Worm (Caenorhabditis elegans) whole organism, young adult: ENCODE results near the gene ndx-6.

Experiments used
- B0019.2 ChIP-seq: fragments of 200-800 bp; sonication (Bioruptor generic); conservative IDR thresholded peaks from 2 replicates; pipeline ENCODE4 v1.3.6; 2022; ENCODE audit warnings: missing genetic modification reagents, missing genetic modification characterization, missing compliant biosample characterization
- C06A6.2 ChIP-seq: fragments of 200-800 bp; sonication (Bioruptor generic); conservative IDR thresholded peaks from 2 replicates; pipeline ENCODE4 v1.3.6; 2022; ENCODE audit warnings: missing genetic modification characterization, missing compliant biosample characterization
- C17E4.6 ChIP-seq: fragments of 200-800 bp; sonication (Bioruptor generic); IDR thresholded peaks from 2 replicates; pipeline ENCODE4 v1.3.6; 2022; ENCODE audit warnings: missing genetic modification reagents, missing genetic modification characterization, missing compliant biosample characterization
- D2030.7 ChIP-seq: fragments of 200-800 bp; sonication (Bioruptor generic); IDR thresholded peaks from 2 replicates; pipeline ENCODE4 v1.3.6; 2022; ENCODE audit warnings: missing genetic modification reagents, missing genetic modification characterization, missing compliant biosample characterization
- F33H1.4 ChIP-seq: fragments of 200-800 bp; sonication (Bioruptor generic); IDR thresholded peaks from 2 replicates; pipeline ENCODE4 v1.3.6; 2022; ENCODE audit warnings: missing genetic modification reagents, missing genetic modification characterization, missing compliant biosample characterization
- K11D2.4 ChIP-seq: fragments of 200-800 bp; sonication (Bioruptor generic); IDR thresholded peaks from 2 replicates; pipeline ENCODE4 v1.3.6; 2022; ENCODE audit warnings: missing genetic modification reagents, missing genetic modification characterization, missing compliant biosample characterization
- Y53G8AR.9 ChIP-seq: fragments of 200-800 bp; sonication (Bioruptor generic); conservative IDR thresholded peaks from 2 replicates; pipeline ENCODE4 v1.3.6; 2022; ENCODE audit warnings: missing genetic modification reagents, missing genetic modification characterization, missing compliant biosample characterization
- Y56A3A.18 ChIP-seq: fragments of 200-800 bp; sonication (Bioruptor generic); IDR thresholded peaks from 2 replicates; pipeline ENCODE4 v1.3.6; 2022; ENCODE audit warnings: missing genetic modification reagents, missing genetic modification characterization, missing compliant biosample characterization
- Y67H2A.10 ChIP-seq: fragments of 200-800 bp; sonication (Bioruptor generic); conservative IDR thresholded peaks from 2 replicates; pipeline ENCODE4 v1.3.6; 2022; ENCODE audit warnings: missing genetic modification reagents, missing genetic modification characterization, missing compliant biosample characterization
- Y79H2A.3 ChIP-seq: fragments of 200-800 bp; sonication (Bioruptor generic); conservative IDR thresholded peaks from 2 replicates; pipeline ENCODE4 v1.3.6; 2022; ENCODE audit warnings: missing genetic modification reagents, missing genetic modification characterization, missing compliant biosample characterization
- Y95B8A.8 ChIP-seq: fragments of 200-800 bp; sonication (Bioruptor generic); IDR thresholded peaks from 2 replicates; pipeline ENCODE4 v1.3.6; 2022; ENCODE audit warnings: missing genetic modification reagents, missing genetic modification characterization, missing compliant biosample characterization
- aptf-2 ChIP-seq: fragments of 200-800 bp; sonication (Bioruptor generic); conservative IDR thresholded peaks from 2 replicates; pipeline ENCODE4 v1.3.6; 2022; ENCODE audit warnings: missing genetic modification reagents, missing genetic modification characterization, missing compliant biosample characterization
- aptf-3 ChIP-seq: fragments of 200-800 bp; sonication (Bioruptor generic); IDR thresholded peaks from 2 replicates; pipeline ENCODE4 v1.3.6; 2022; ENCODE audit warnings: missing genetic modification characterization, missing compliant biosample characterization
- attf-3 ChIP-seq: fragments of 200-800 bp; sonication (Bioruptor generic); conservative IDR thresholded peaks from 2 replicates; pipeline ENCODE4 v1.3.6; 2022; ENCODE audit warnings: missing genetic modification reagents, missing genetic modification characterization, missing compliant biosample characterization
- attf-5 ChIP-seq: fragments of 200-800 bp; sonication (Bioruptor generic); optimal IDR thresholded peaks from 2 replicates; lab custom pipeline; 2018; ENCODE audit warnings: mild to moderate bottlenecking, missing genetic modification characterization, missing compliant biosample characterization
- attf-6 ChIP-seq: fragments of 200-800 bp; sonication (Bioruptor generic); IDR thresholded peaks from 2 replicates; pipeline ENCODE4 v1.3.6; 2022; ENCODE audit warnings: missing genetic modification reagents, missing genetic modification characterization, missing compliant biosample characterization
- bed-2 ChIP-seq: fragments of 200-800 bp; sonication (Bioruptor generic); IDR thresholded peaks from 2 replicates; pipeline ENCODE4 v1.3.6; 2022; ENCODE audit warnings: missing genetic modification reagents, missing genetic modification characterization, missing compliant biosample characterization
- cebp-1 ChIP-seq, 2 experiments: fragments of 200-800 bp in 1 of 2; sonication (Bioruptor generic) in 1 of 2; sonication (generic microtip) in 1 of 2; IDR thresholded peaks in 1 of 2; optimal IDR thresholded peaks in 1 of 2; 2 replicates each; pipeline versions ENCODE4 v1.3.6 to Lab custom; 2017 to 2022; ENCODE audit warnings: missing compliant biosample characterization in 2 of 2, missing genetic modification characterization in 2 of 2, mild to moderate bottlenecking in 1 of 2, missing genetic modification reagents in 1 of 2, moderate library complexity in 1 of 2
- ceh-91 ChIP-seq: fragments of 200-800 bp; sonication (Bioruptor generic); IDR thresholded peaks from 2 replicates; pipeline ENCODE4 v1.3.6; 2022; ENCODE audit warnings: missing genetic modification reagents, missing genetic modification characterization, missing compliant biosample characterization
- dox-1 ChIP-seq: fragments of 200-800 bp; sonication (Bioruptor generic); IDR thresholded peaks from 2 replicates; pipeline ENCODE4 v1.3.6; 2022; ENCODE audit warnings: missing genetic modification reagents, missing genetic modification characterization, missing compliant biosample characterization
- efl-1 ChIP-seq: fragments of 150-350 bp; optimal IDR thresholded peaks from 2 replicates; lab custom pipeline; 2014; ENCODE audit warnings: missing biosample characterization, missing genetic modification reagents, missing genetic modification characterization
- egl-18 ChIP-seq: fragments of 200-800 bp; sonication (Bioruptor generic); IDR thresholded peaks from 2 replicates; pipeline ENCODE4 v1.3.6; 2022; ENCODE audit warnings: missing genetic modification reagents, missing genetic modification characterization, missing compliant biosample characterization
- egl-44 ChIP-seq: fragments of 200-800 bp; sonication (Bioruptor generic); IDR thresholded peaks from 2 replicates; pipeline ENCODE4 v1.3.6; 2022; ENCODE audit warnings: missing genetic modification reagents, missing genetic modification characterization, missing compliant biosample characterization
- egrh-3 ChIP-seq: fragments of 200-800 bp; sonication (Bioruptor generic); IDR thresholded peaks from 2 replicates; pipeline ENCODE4 v1.3.6; 2022; ENCODE audit warnings: missing genetic modification reagents, missing genetic modification characterization, missing compliant biosample characterization
- ekl-4 ChIP-seq: fragments of 200-800 bp; sonication (Bioruptor generic); IDR thresholded peaks from 2 replicates; pipeline ENCODE4 v1.3.6; 2022; ENCODE audit warnings: missing genetic modification reagents, missing genetic modification characterization, missing compliant biosample characterization
- hmg-1.2 ChIP-seq: fragments of 200-800 bp; sonication (Bioruptor generic); IDR thresholded peaks from 2 replicates; pipeline ENCODE4 v1.3.6; 2022; ENCODE audit warnings: missing genetic modification reagents, missing genetic modification characterization, missing compliant biosample characterization
- hmg-20 ChIP-seq: fragments of 200-800 bp; sonication (Bioruptor generic); IDR thresholded peaks from 2 replicates; pipeline ENCODE4 v1.3.6; 2022; ENCODE audit warnings: missing genetic modification reagents, missing genetic modification characterization, missing compliant biosample characterization
- let-526 ChIP-seq: fragments of 200-800 bp; sonication (Bioruptor generic); IDR thresholded peaks from 2 replicates; pipeline ENCODE4 v1.3.6; 2022; ENCODE audit warnings: missing genetic modification reagents, missing genetic modification characterization, missing compliant biosample characterization
- lin-26 ChIP-seq: fragments of 200-800 bp; sonication (Bioruptor generic); IDR thresholded peaks from 2 replicates; pipeline ENCODE4 v1.3.6; 2022; ENCODE audit warnings: missing genetic modification reagents, missing genetic modification characterization, missing compliant biosample characterization
- lin-35 ChIP-seq, 3 experiments: fragments of 150-350 bp in 2 of 3; sonication (generic microtip) in 1 of 3; optimal IDR thresholded peaks; 2 replicates each; lab custom pipeline; 2014 to 2018; ENCODE audit warnings: missing biosample characterization in 3 of 3, missing genetic modification characterization in 3 of 3, missing genetic modification reagents in 3 of 3
- lin-40 ChIP-seq: sonication (generic microtip); optimal IDR thresholded peaks from 2 replicates; lab custom pipeline; 2016; ENCODE audit warnings: missing genetic modification characterization, mild to moderate bottlenecking, missing compliant biosample characterization, missing genotype, missing genetic modification reagents
- lin-54 ChIP-seq: fragments of 200-800 bp; sonication (Bioruptor generic); optimal IDR thresholded peaks from 2 replicates; lab custom pipeline; 2018; ENCODE audit warnings: mild to moderate bottlenecking, missing genetic modification characterization, missing compliant biosample characterization
- lir-1 ChIP-seq: fragments of 200-800 bp; sonication (Bioruptor generic); conservative IDR thresholded peaks from 2 replicates; pipeline ENCODE4 v1.3.6; 2022; ENCODE audit warnings: missing genetic modification reagents, missing genetic modification characterization, missing compliant biosample characterization
- lsl-1 ChIP-seq: fragments of 200-800 bp; sonication (Bioruptor generic); optimal IDR thresholded peaks from 2 replicates; lab custom pipeline; 2018; ENCODE audit warnings: mild to moderate bottlenecking, missing genetic modification characterization, moderate library complexity, missing compliant biosample characterization
- madf-3 ChIP-seq: fragments of 200-800 bp; sonication (Bioruptor generic); IDR thresholded peaks from 2 replicates; pipeline ENCODE4 v1.3.6; 2022; ENCODE audit warnings: missing genetic modification reagents, missing genetic modification characterization, missing compliant biosample characterization
- madf-6 ChIP-seq: fragments of 200-800 bp; sonication (Bioruptor generic); IDR thresholded peaks from 2 replicates; pipeline ENCODE4 v1.3.6; 2022; ENCODE audit warnings: missing genetic modification reagents, missing genetic modification characterization, missing compliant biosample characterization
- madf-8 ChIP-seq: fragments of 200-800 bp; sonication (Bioruptor generic); conservative IDR thresholded peaks from 2 replicates; pipeline ENCODE4 v1.3.6; 2022; ENCODE audit warnings: missing genetic modification reagents, missing genetic modification characterization, missing compliant biosample characterization
- mcd-1 ChIP-seq: fragments of 200-800 bp; sonication (Bioruptor generic); IDR thresholded peaks from 2 replicates; pipeline ENCODE4 v1.3.6; 2022; ENCODE audit warnings: missing genetic modification reagents, missing genetic modification characterization, missing compliant biosample characterization
- nfyb-1 ChIP-seq: fragments of 200-800 bp; sonication (Bioruptor generic); IDR thresholded peaks from 2 replicates; pipeline ENCODE4 v1.3.6; 2022; ENCODE audit warnings: missing genetic modification reagents, missing genetic modification characterization, missing compliant biosample characterization
- nhr-80 ChIP-seq: sonication (generic microtip); optimal IDR thresholded peaks from 2 replicates; lab custom pipeline; 2016; ENCODE audit warnings: missing genetic modification characterization, missing compliant biosample characterization
- pbrm-1 ChIP-seq: fragments of 200-800 bp; sonication (Bioruptor generic); IDR thresholded peaks from 2 replicates; pipeline ENCODE4 v1.3.6; 2022; ENCODE audit warnings: missing genetic modification reagents, missing genetic modification characterization, missing compliant biosample characterization
- rcor-1 ChIP-seq: fragments of 200-800 bp; sonication (Bioruptor generic); IDR thresholded peaks from 2 replicates; pipeline ENCODE4 v1.3.6; 2022; ENCODE audit warnings: missing genetic modification reagents, missing genetic modification characterization, missing compliant biosample characterization
- sea-2 ChIP-seq: fragments of 200-800 bp; sonication (Bioruptor generic); IDR thresholded peaks from 2 replicates; pipeline ENCODE4 v1.3.6; 2022; ENCODE audit warnings: missing genetic modification characterization, missing compliant biosample characterization
- tbp1 ChIP-seq: fragments of 200-800 bp; sonication (Bioruptor generic); optimal IDR thresholded peaks from 2 replicates; lab custom pipeline; 2018; ENCODE audit warnings: mild to moderate bottlenecking, missing genetic modification characterization, missing compliant biosample characterization
- ztf-18 ChIP-seq: sonication (generic microtip); optimal IDR thresholded peaks from 2 replicates; lab custom pipeline; 2016; ENCODE audit warnings: missing genotype, mild to moderate bottlenecking, missing genetic modification characterization, missing compliant biosample characterization
- ztf-25 ChIP-seq: fragments of 200-800 bp; sonication (Bioruptor generic); IDR thresholded peaks from 2 replicates; pipeline ENCODE4 v1.3.6; 2022; ENCODE audit warnings: missing genetic modification reagents, missing genetic modification characterization, missing compliant biosample characterization
- ztf-28 ChIP-seq: fragments of 200-800 bp; sonication (Bioruptor generic); IDR thresholded peaks from 2 replicates; pipeline ENCODE4 v1.3.6; 2022; ENCODE audit warnings: missing genetic modification reagents, missing genetic modification characterization, missing compliant biosample characterization

ndx-6 gene

DNA sequence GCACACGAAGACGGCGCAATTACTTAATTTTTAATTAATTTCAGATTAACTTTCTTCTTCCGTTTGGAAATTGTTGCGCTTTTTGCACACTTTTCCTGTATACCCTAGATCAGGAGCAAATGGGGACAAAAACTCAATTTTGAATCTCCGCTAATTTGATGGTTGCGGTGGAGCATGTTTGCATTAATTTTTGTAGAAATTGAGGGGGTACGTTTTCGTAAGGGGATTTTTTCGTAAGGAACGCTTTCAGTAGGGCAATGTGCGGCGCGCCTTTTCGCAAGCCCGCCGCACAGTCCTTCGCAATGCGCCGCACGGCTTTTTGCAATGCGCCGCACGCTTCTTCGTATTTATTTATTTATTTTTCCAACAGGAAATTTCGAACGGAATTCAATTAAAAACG, 43.3 kb downstream of the ndx-6 start:
- peak; percentile 67; the same call in 1 of the 2 replicates for TF ChIP-seq bed-2 (GFP tag; lab: Robert Waterston, UW)
- peak; percentile 63 for TF ChIP-seq lsl-1 (GFP tag; lab: Kevin White, UChicago)
- peak; percentile 91 for TF ChIP-seq Y56A3A.18
- TF ChIP-seq lir-1 (GFP tag; lab: Robert Waterston, UW), result peak; percentile 57; the same call in 1 of the 2 replicates
- TF ChIP-seq ztf-18 (tag; lab: Kevin White, UChicago), result peak; percentile 11
- peak; percentile 82 for TF ChIP-seq madf-6 (GFP tag; lab: Robert Waterston, UW)
- TF ChIP-seq hmg-1.2 (GFP tag; lab: Robert Waterston, UW), result peak; percentile 74
- peak; percentile 95 for TF ChIP-seq nfyb-1 (GFP tag; lab: Robert Waterston, UW)
- TF ChIP-seq C17E4.6, result peak; percentile 85
- TF ChIP-seq mcd-1 (GFP tag; lab: Robert Waterston, UW), result peak; percentile 99
- peak; percentile 61; the same call in 1 of the 2 replicates for TF ChIP-seq aptf-2 (GFP tag; lab: Robert Waterston, UW)
- TF ChIP-seq pbrm-1 (GFP tag; lab: Robert Waterston, UW), result peak; percentile 96
- peak; percentile 87 for TF ChIP-seq ceh-91 (GFP tag; lab: Robert Waterston, UW)
- TF ChIP-seq ekl-4 (GFP tag; lab: Robert Waterston, UW), result peak; percentile 95
- peak; percentile 66 for TF ChIP-seq hmg-20 (GFP tag; lab: Robert Waterston, UW)
- peak; percentile 53 for TF ChIP-seq efl-1
- peak; percentile 77; the same call in 1 of the 2 replicates for TF ChIP-seq Y53G8AR.9
- TF ChIP-seq nhr-80 (tag; lab: Kevin White, UChicago), result peak; percentile 1
- peak; percentile 74 for TF ChIP-seq attf-3 (GFP tag; lab: Robert Waterston, UW)
- TF ChIP-seq C06A6.2 (GFP tag; lab: Robert Waterston, UW), result peak; percentile 100
- TF ChIP-seq madf-8, result peak; percentile 58
- 0 out of 2 replicates have a peak, but pooled peaks have one; percentile 50 for TF ChIP-seq sea-2 (GFP tag; lab: Robert Waterston, UW)
- TF ChIP-seq madf-3 (GFP tag; lab: Robert Waterston, UW), result 0 out of 2 replicates have a peak, but pooled peaks have one; percentile 70
- peak; percentile 70 for TF ChIP-seq F33H1.4 (GFP tag; lab: Robert Waterston, UW)
- TF ChIP-seq lin-35 (GFP tag; optimal IDR thresholded peaks at IDR 0.05; lab: Kevin White, UChicago), result peak in 1 of 3 experiments; percentile 73
- TF ChIP-seq ztf-28 (GFP tag; lab: Robert Waterston, UW), result peak; percentile 92
- peak; percentile 89 for TF ChIP-seq K11D2.4 (GFP tag; lab: Robert Waterston, UW)
- TF ChIP-seq attf-5, result peak; percentile 72
- TF ChIP-seq lin-54 (GFP tag; lab: Kevin White, UChicago), result peak; percentile 89
- peak; percentile 63; the same call in 1 of the 2 replicates for TF ChIP-seq Y67H2A.10 (GFP tag; lab: Robert Waterston, UW)
- TF ChIP-seq Y79H2A.3, result peak; percentile 74; the same call in 1 of the 2 replicates
- peak; percentile 75; the same call in 1 of the 2 replicates for TF ChIP-seq ztf-25 (GFP tag; lab: Robert Waterston, UW)
- TF ChIP-seq B0019.2, result peak; percentile 78
- peak; percentile 98 for TF ChIP-seq dox-1 (GFP tag; lab: Robert Waterston, UW)
- peak; percentile 91 for TF ChIP-seq Y95B8A.8 (GFP tag; lab: Robert Waterston, UW)
- TF ChIP-seq cebp-1 (GFP tag; IDR thresholded peaks at IDR 0.05; lab: Robert Waterston, UW), result peak; percentile 83
- peak; percentile 46 for TF ChIP-seq cebp-1 (tag; optimal IDR thresholded peaks at IDR 0.05; lab: Kevin White, UChicago)
- TF ChIP-seq aptf-3 (GFP tag; lab: Robert Waterston, UW), result 0 out of 2 replicates have a peak, but pooled peaks have one; percentile 14
- peak; percentile 37 for TF ChIP-seq lin-40 (tag; lab: Kevin White, UChicago)
- TF ChIP-seq lin-26, result peak; percentile 78
- peak; percentile 16 for TF ChIP-seq tbp1
- 0 out of 2 replicates have a peak, but pooled peaks have one; percentile 25 for TF ChIP-seq egl-18 (GFP tag; lab: Robert Waterston, UW)
- peak; percentile 89 for TF ChIP-seq let-526
- TF ChIP-seq attf-6 (GFP tag; lab: Robert Waterston, UW), result peak; percentile 57; the same call in 1 of the 2 replicates
- TF ChIP-seq rcor-1 (GFP tag; lab: Robert Waterston, UW), result peak; percentile 88
- TF ChIP-seq D2030.7 (GFP tag; lab: Robert Waterston, UW), result peak; percentile 90
- TF ChIP-seq egl-44, result peak; percentile 74
- TF ChIP-seq egrh-3, result peak; percentile 73
